Fruit fly (Drosophila melanogaster): ENCODE measurements around the gene CG14810.
A peak's percentile ranks its signal among the peaks of the same experiment; 100 is the strongest.

Gene CG14810

DNA sequence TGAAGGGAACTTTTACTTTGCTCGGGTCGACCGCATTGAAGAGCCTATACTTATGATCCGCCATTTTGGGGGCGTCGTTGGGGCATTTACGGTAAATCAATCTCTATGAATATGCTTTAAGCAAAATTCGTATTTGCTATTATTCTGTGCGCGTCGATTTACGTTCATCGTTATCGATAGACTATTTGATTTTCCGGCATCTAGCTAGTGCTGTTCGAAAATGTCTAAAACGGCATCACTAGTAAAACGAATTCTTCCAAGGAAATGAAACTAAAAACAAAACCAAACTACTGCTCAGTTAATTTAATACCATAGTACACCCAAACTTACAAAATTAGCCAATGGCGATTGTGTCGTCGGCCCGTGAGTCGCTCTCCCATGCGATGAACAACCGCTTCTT, 45.5 kb upstream of the CG14810 start, which contains the start of the genes Gcna and MED18:
Gcna (minus strand) TSS at position 163 of the 400 bp plus-strand sequence.
MED18 (plus strand) TSS at position 237 of the 400 bp plus-strand sequence.
- TF ChIP-seq gfzf (GFP tag; optimal IDR thresholded peaks at IDR 0.05) (peak; percentile 3), bigmax (GFP tag; optimal IDR thresholded peaks at IDR 0.05) (no peak), sisA (GFP tag; IDR thresholded peaks at IDR 0.05) (no peak), CG11085 (GFP tag; IDR thresholded peaks at IDR 0.05) (no peak), CG2116 (GFP tag; optimal IDR thresholded peaks at IDR 0.05) (peak; percentile 38), E2f2 (GFP tag; IDR thresholded peaks at IDR 0.05) (peak; percentile 78), CG13287 (GFP tag; IDR thresholded peaks at IDR 0.05; ENCODE audit: partially characterized antibody) (peak; percentile 55; the same call in 1 of the 2 replicates), CG4617 (GFP tag; optimal IDR thresholded peaks at IDR 0.05; ENCODE audit: borderline replicate concordance) (peak; percentile 17), CG6254 (GFP tag; optimal IDR thresholded peaks at IDR 0.05) (no peak), stwl (tag; optimal IDR thresholded peaks at IDR 0.05) (peak; percentile 12), Med (GFP tag) (peak; percentile 8), mirr (GFP tag; optimal IDR thresholded peaks at IDR 0.05) (no peak), Dref (GFP tag; IDR thresholded peaks at IDR 0.05) (peak; percentile 75), Dll (GFP tag; IDR thresholded peaks at IDR 0.05; ENCODE audit: partially characterized antibody) (0 out of 4 replicates have a peak, but pooled peaks have one; percentile 51), CG15073 (GFP tag; optimal IDR thresholded peaks at IDR 0.05) (no peak), unc-4 (GFP tag; IDR thresholded peaks at IDR 0.05; ENCODE audit: partially characterized antibody) (peak; percentile 50; the same call in 1 of the 2 replicates), Bgb (GFP tag; IDR thresholded peaks at IDR 0.05; ENCODE audit: partially characterized antibody) (peak; percentile 25; the same call in 1 of the 2 replicates), MBD-R2 (GFP tag; IDR thresholded peaks at IDR 0.05) (peak; percentile 66), sna (GFP tag; IDR thresholded peaks at IDR 0.05; ENCODE audit: partially characterized antibody) (0 out of 2 replicates have a peak, but pooled peaks have one; percentile 37), MESR4 (GFP tag; optimal IDR thresholded peaks at IDR 0.05) (peak; percentile 58), so (GFP tag; IDR thresholded peaks at IDR 0.05) (no peak), Sry-β (GFP tag; optimal IDR thresholded peaks at IDR 0.05) (peak; percentile 90), hbn (GFP tag; IDR thresholded peaks at IDR 0.05; ENCODE audit: partially characterized antibody) (peak; percentile 29; the same call in 1 of the 2 replicates), Chrac-16 (GFP tag; optimal IDR thresholded peaks at IDR 0.05) (no peak), Sry-δ (GFP tag; optimal IDR thresholded peaks at IDR 0.05) (peak; percentile 30), BEAF-32 (GFP tag; optimal IDR thresholded peaks at IDR 0.05) (peak; percentile 23), CG6683 (GFP tag; optimal IDR thresholded peaks at IDR 0.05) (no peak), nau (GFP tag; optimal IDR thresholded peaks at IDR 0.05) (no peak), CG4424 (GFP tag; optimal IDR thresholded peaks at IDR 0.05) (no peak), zen2 (GFP tag; IDR thresholded peaks at IDR 0.05; ENCODE audit: partially characterized antibody) (0 out of 3 replicates have a peak, but pooled peaks have one; percentile 22), toy (GFP tag; IDR thresholded peaks at IDR 0.05) (no peak), CG34224 (GFP tag; IDR thresholded peaks at IDR 0.05; ENCODE audit: partially characterized antibody) (peak; percentile 56; the same call in 2 of the 3 replicates), CG6791 (GFP tag; IDR thresholded peaks at IDR 0.05; ENCODE audit: partially characterized antibody) (peak; percentile 46; the same call in 1 of the 3 replicates), HLH4C (GFP tag; IDR thresholded peaks at IDR 0.05; ENCODE audit: partially characterized antibody) (peak; percentile 31; the same call in 1 of the 3 replicates), CG10267 (tag; optimal IDR thresholded peaks at IDR 0.05) (peak; percentile 24), Dfd (GFP tag; optimal IDR thresholded peaks at IDR 0.05) (no peak), sob (GFP tag; IDR thresholded peaks at IDR 0.05) (no peak), Dp (GFP tag; optimal IDR thresholded peaks at IDR 0.05) (peak; percentile 71), pzg (GFP tag; optimal IDR thresholded peaks at IDR 0.05) (peak; percentile 41)

All from whole organism, embryonic.